Worm (Caenorhabditis elegans): ENCODE measurements around the gene clec-256.
"Not testable (repeated sequence)": the region's sequence is repeated elsewhere in the genome, so short reads cannot be mapped to it uniquely, and the experiment has no call there.

- TF ChIP-seq tbx-11 (GFP tag; IDR thresholded peaks at IDR 0.05); sea-1 (GFP tag; conservative IDR thresholded peaks at IDR 0.05); F13C5.2 (tag; optimal IDR thresholded peaks at IDR 0.05); scrt-1 (GFP tag; IDR thresholded peaks at IDR 0.05); ceh-13 (GFP tag; optimal IDR thresholded peaks at IDR 0.05): not testable (repeated sequence)
These were observed 17.2 kb upstream of the clec-256 start, which contains the start of gene clec-254 for ce11 chrV:18754328-18754727.
